Worm (Caenorhabditis elegans) whole organism, L1 larva: ENCODE measurements around the gene nspe-6.

Source experiments
- C34B4.2 ChIP-seq: sonication (generic microtip); optimal IDR thresholded peaks from 2 replicates; lab custom pipeline; 2017; ENCODE audit warnings: mild to moderate bottlenecking, missing genetic modification characterization, missing compliant biosample characterization
- aha-1 ChIP-seq: fragments of 150-350 bp; optimal IDR thresholded peaks from 2 replicates; lab custom pipeline; 2014; ENCODE audit warnings: missing biosample characterization, missing genetic modification characterization
- elt-3 ChIP-seq, 6 experiments: fragments of 150-350 bp in 1 of 6; sonication (generic microtip); optimal IDR thresholded peaks; 2 replicates each; lab custom pipeline; 2017 to 2018; ENCODE audit warnings: missing biosample characterization in 6 of 6, missing genetic modification characterization in 6 of 6, inconsistent platforms in 1 of 6
- nhr-28 ChIP-seq: fragments of 150-350 bp; optimal IDR thresholded peaks from 2 replicates; lab custom pipeline; 2014; ENCODE audit warnings: missing biosample characterization, missing genetic modification characterization
- pag-3 ChIP-seq: sonication (generic microtip); optimal IDR thresholded peaks from 2 replicates; lab custom pipeline; 2017; ENCODE audit warnings: missing genetic modification characterization, mild to moderate bottlenecking, missing compliant biosample characterization, antibody characterized with exemption, borderline replicate concordance; ENCODE audit not compliant: insufficient read depth
- sox-4 ChIP-seq: sonication (generic microtip); optimal IDR thresholded peaks from 2 replicates; lab custom pipeline; 2016; ENCODE audit warnings: missing genetic modification characterization, missing compliant biosample characterization
- zip-4 ChIP-seq: fragments of 200-800 bp; sonication (Bioruptor generic); optimal IDR thresholded peaks from 2 replicates; lab custom pipeline; 2018; ENCODE audit warnings: mild to moderate bottlenecking, missing genetic modification characterization, moderate library complexity, missing compliant biosample characterization

- TF ChIP-seq C34B4.2 (tag; lab: Kevin White, UChicago), result no peak
- no peak for TF ChIP-seq nhr-28
- TF ChIP-seq pag-3 (tag; lab: Kevin White, UChicago), result no peak
- TF ChIP-seq elt-3 (tag; optimal IDR thresholded peaks at IDR 0.05; lab: Kevin White, UChicago), result no peak
- no peak for TF ChIP-seq sox-4 (tag; lab: Kevin White, UChicago)
- no peak for TF ChIP-seq aha-1 (tag; lab: Kevin White, UChicago)
- TF ChIP-seq zip-4 (GFP tag; lab: Kevin White, UChicago), result no peak
Observed at ce11 chrII:12580952-12581351, 35.0 kb downstream of the nspe-6 start, which contains the start of gene clec-4.
